Worm (Caenorhabditis elegans) whole organism, L3 larva: ENCODE measurements around the gene arrd-19.

ENCODE experiments used
- R02D3.7 ChIP-seq: fragments of 150-350 bp; optimal IDR thresholded peaks from 2 replicates; lab custom pipeline; 2014; ENCODE audit warnings: missing biosample characterization, missing genetic modification characterization
- ceh-16 ChIP-seq: sonication (generic microtip); optimal IDR thresholded peaks from 2 replicates; lab custom pipeline; 2017; ENCODE audit warnings: missing biosample characterization, missing genetic modification characterization
- lin-39 ChIP-seq: fragments of 150-350 bp; optimal IDR thresholded peaks from 2 replicates; lab custom pipeline; 2018; ENCODE audit warnings: missing biosample characterization, missing genetic modification reagents, missing genetic modification characterization
- mdl-1 ChIP-seq: fragments of 150-350 bp; optimal IDR thresholded peaks from 2 replicates; lab custom pipeline; 2014; ENCODE audit warnings: missing biosample characterization, missing genetic modification characterization
- nfya-1 ChIP-seq: sonication (generic microtip); optimal IDR thresholded peaks from 2 replicates; lab custom pipeline; 2017; ENCODE audit warnings: missing genetic modification characterization, mild to moderate bottlenecking, missing compliant biosample characterization, antibody characterized with exemption, moderate library complexity; ENCODE audit not compliant: insufficient read depth
- nhr-23 ChIP-seq: fragments of 150-350 bp; optimal IDR thresholded peaks from 2 replicates; lab custom pipeline; 2014; ENCODE audit warnings: missing biosample characterization, missing genetic modification reagents, missing genetic modification characterization
- nhr-28 ChIP-seq: fragments of 150-350 bp; optimal IDR thresholded peaks from 2 replicates; lab custom pipeline; 2014; ENCODE audit warnings: missing biosample characterization, missing genetic modification characterization
- nhr-77 ChIP-seq: fragments of 150-350 bp; optimal IDR thresholded peaks from 2 replicates; lab custom pipeline; 2014; ENCODE audit warnings: missing biosample characterization, missing genetic modification characterization
- pqm-1 ChIP-seq: fragments of 150-350 bp; optimal IDR thresholded peaks from 2 replicates; lab custom pipeline; 2017; ENCODE audit warnings: missing biosample characterization, missing genetic modification characterization, inconsistent platforms
- skn-1 ChIP-seq: fragments of 150-350 bp; optimal IDR thresholded peaks from 2 replicates; lab custom pipeline; 2014; ENCODE audit warnings: missing biosample characterization, missing genetic modification characterization
- unc-39 ChIP-seq: sonication (generic microtip); optimal IDR thresholded peaks from 4 replicates; lab custom pipeline; 2017; ENCODE audit warnings: missing biosample characterization, missing genetic modification characterization
- unc-62 ChIP-seq: fragments of 150-350 bp; sonication (generic microtip); optimal IDR thresholded peaks from 4 replicates; lab custom pipeline; 2014; ENCODE audit warnings: missing biosample characterization, missing genetic modification reagents, missing genetic modification characterization
- ztf-11 ChIP-seq: fragments of 150-350 bp; optimal IDR thresholded peaks from 2 replicates; lab custom pipeline; 2014; ENCODE audit warnings: missing biosample characterization, missing genetic modification characterization

DNA sequence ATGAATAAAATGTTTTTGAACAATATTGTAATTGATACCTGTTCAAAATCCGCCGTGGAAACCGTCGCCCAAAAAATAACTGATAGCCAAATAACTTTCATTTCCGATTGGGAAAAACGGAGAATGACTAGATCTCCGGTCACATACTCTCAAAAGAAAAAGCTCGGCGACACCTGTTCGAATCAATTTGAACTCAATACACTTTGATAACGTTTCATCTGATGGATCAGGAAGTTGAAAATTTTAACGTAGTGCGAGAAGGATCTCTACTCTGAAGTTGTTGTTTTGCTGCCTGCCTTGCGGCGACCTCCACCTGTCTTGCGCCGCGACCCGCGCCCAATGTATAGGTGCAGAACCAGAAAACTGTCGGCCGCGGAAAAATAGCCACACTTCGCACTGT is 42.2 kb downstream of the arrd-19 start, which contains the start of gene T28A11.20:
- TF ChIP-seq unc-62 = no peak
- no peak for TF ChIP-seq pqm-1
- no peak for TF ChIP-seq ceh-16
- TF ChIP-seq nhr-77 = no peak
- no peak for TF ChIP-seq nfya-1 (tag; lab: Kevin White, UChicago)
- TF ChIP-seq nhr-23 (tag; lab: Kevin White, UChicago) = no peak
- no peak for TF ChIP-seq R02D3.7 (tag; lab: Kevin White, UChicago)
- no peak for TF ChIP-seq lin-39 (tag; lab: Kevin White, UChicago)
- no peak for TF ChIP-seq skn-1
- TF ChIP-seq ztf-11 (tag; lab: Kevin White, UChicago) = no peak
- TF ChIP-seq nhr-28 (tag; lab: Kevin White, UChicago) = no peak
- TF ChIP-seq mdl-1 = no peak
- no peak for TF ChIP-seq unc-39 (tag; lab: Kevin White, UChicago)
